Worm (Caenorhabditis elegans) whole organism, early embryonic: ENCODE measurements around the gene ttll-12.

Source experiments
- F13C5.2 ChIP-seq: sonication (generic microtip); optimal IDR thresholded peaks from 2 replicates; lab custom pipeline; 2017; ENCODE audit warnings: mild to moderate bottlenecking, missing genetic modification characterization, inconsistent platforms, missing compliant biosample characterization
- aly-1 ChIP-seq: sonication (generic microtip); optimal IDR thresholded peaks from 2 replicates; lab custom pipeline; 2016; ENCODE audit warnings: missing genetic modification characterization, missing compliant biosample characterization
- ama-1 ChIP-seq: fragments of 150-350 bp; optimal IDR thresholded peaks from 2 replicates; lab custom pipeline; 2014
- ceh-13 ChIP-seq: fragments of 200-800 bp; sonication (Bioruptor generic); optimal IDR thresholded peaks from 2 replicates; lab custom pipeline; 2018; ENCODE audit warnings: mild to moderate bottlenecking, missing genetic modification characterization, missing compliant biosample characterization
- flt-1 ChIP-seq: fragments of 200-800 bp; sonication (Bioruptor generic); IDR thresholded peaks from 2 replicates; pipeline ENCODE4 v1.3.6; 2022; ENCODE audit warnings: missing genetic modification characterization, missing compliant biosample characterization
- hmbx-1 ChIP-seq: sonication (generic microtip); optimal IDR thresholded peaks from 2 replicates; lab custom pipeline; 2016; ENCODE audit warnings: mild to moderate bottlenecking, missing genetic modification characterization, missing compliant biosample characterization
- hmg-4 ChIP-seq: fragments of 200-800 bp; sonication (Bioruptor generic); optimal IDR thresholded peaks from 2 replicates; lab custom pipeline; 2018; ENCODE audit warnings: mild to moderate bottlenecking, missing genetic modification characterization, missing compliant biosample characterization
- pes-1 ChIP-seq: fragments of 200-800 bp; sonication (Bioruptor generic); IDR thresholded peaks from 2 replicates; pipeline ENCODE4 v1.3.6; 2022; ENCODE audit warnings: missing genetic modification reagents, missing genetic modification characterization, missing compliant biosample characterization
- scrt-1 ChIP-seq: fragments of 200-800 bp; sonication (Bioruptor generic); IDR thresholded peaks from 2 replicates; pipeline ENCODE4 v1.3.6; 2022; ENCODE audit warnings: missing genetic modification characterization, missing compliant biosample characterization
- sea-1 ChIP-seq: fragments of 200-800 bp; sonication (Bioruptor generic); conservative IDR thresholded peaks from 2 replicates; pipeline ENCODE4 v1.3.6; 2022; ENCODE audit warnings: missing genetic modification characterization, missing compliant biosample characterization
- tbx-37 ChIP-seq: fragments of 200-800 bp; sonication (Bioruptor generic); conservative IDR thresholded peaks from 2 replicates; pipeline ENCODE4 v1.3.6; 2022; ENCODE audit warnings: missing genetic modification reagents, missing genetic modification characterization, missing compliant biosample characterization
- tra-4 ChIP-seq: sonication (generic microtip); optimal IDR thresholded peaks from 2 replicates; lab custom pipeline; 2017; ENCODE audit warnings: missing genetic modification characterization, missing compliant biosample characterization

- TF ChIP-seq pes-1, result no peak
- no peak for TF ChIP-seq aly-1
- no peak for TF ChIP-seq ceh-13 (GFP tag; lab: Kevin White, UChicago)
- TF ChIP-seq tra-4, result no peak
- no peak for TF ChIP-seq ama-1 (lab: Kevin White, UChicago)
- no peak for TF ChIP-seq F13C5.2 (tag; lab: Kevin White, UChicago)
- TF ChIP-seq scrt-1 (GFP tag; lab: Robert Waterston, UW), result no peak
- no peak for TF ChIP-seq flt-1
- no peak for TF ChIP-seq hmbx-1
- TF ChIP-seq sea-1 (GFP tag; lab: Robert Waterston, UW), result no peak
- TF ChIP-seq tbx-37, result no peak
- TF ChIP-seq hmg-4, result no peak
Measured at ce11 chrII:9313335-9313734, 25.5 kb upstream of the ttll-12 start.
